Fruit fly (Drosophila melanogaster) whole organism, embryonic: Measurements from ENCODE around the gene Atac2.
A peak's percentile ranks its signal among the peaks of the same experiment; 100 is the strongest.

Experiments
- Blimp-1 ChIP-seq: fragments of 200-800 bp; sonication (Bioruptor generic); optimal IDR thresholded peaks from 3 replicates; lab custom pipeline; 2018; ENCODE audit warnings: missing biosample characterization, missing genetic modification characterization, mild to moderate bottlenecking, moderate library complexity, missing genetic modification reagents
- BtbVII ChIP-seq: fragments of 200-800 bp; sonication (Bioruptor generic); optimal IDR thresholded peaks from 3 replicates; lab custom pipeline; 2017; ENCODE audit warnings: missing biosample characterization, mild to moderate bottlenecking, missing genetic modification characterization
- CG10979 ChIP-seq: fragments of 200-800 bp; sonication (Bioruptor generic); optimal IDR thresholded peaks from 2 replicates; lab custom pipeline; 2018; ENCODE audit warnings: missing biosample characterization, mild to moderate bottlenecking, missing genetic modification characterization, moderate library complexity
- CG12104 ChIP-seq: fragments of 200-800 bp; sonication (Bioruptor generic); optimal IDR thresholded peaks from 3 replicates; lab custom pipeline; 2016; ENCODE audit warnings: missing biosample characterization, missing genetic modification characterization
- CG12659 ChIP-seq: fragments of 200-800 bp; sonication (Bioruptor generic); optimal IDR thresholded peaks from 3 replicates; lab custom pipeline; 2017; ENCODE audit warnings: mild to moderate bottlenecking, missing biosample characterization, missing genetic modification reagents, missing genetic modification characterization
- CG13624 ChIP-seq: fragments of 200-800 bp; sonication (Bioruptor generic); optimal IDR thresholded peaks from 2 replicates; lab custom pipeline; 2016; ENCODE audit warnings: missing biosample characterization, missing genetic modification characterization
- CG13775 ChIP-seq: fragments of 200-800 bp; sonication (Bioruptor generic); optimal IDR thresholded peaks from 3 replicates; lab custom pipeline; 2017; ENCODE audit warnings: missing biosample characterization, mild to moderate bottlenecking, missing genetic modification characterization
- CG15011 ChIP-seq: fragments of 200-800 bp; sonication (Bioruptor generic); optimal IDR thresholded peaks from 3 replicates; lab custom pipeline; 2018; ENCODE audit warnings: missing biosample characterization, mild to moderate bottlenecking, missing genetic modification characterization
- CG15696 ChIP-seq: fragments of 200-800 bp; sonication (Bioruptor generic); optimal IDR thresholded peaks from 2 replicates; lab custom pipeline; 2019; ENCODE audit warnings: missing biosample characterization, mild to moderate bottlenecking, missing genetic modification characterization, moderate library complexity
- CG18011 ChIP-seq: fragments of 200-800 bp; sonication (Bioruptor generic); optimal IDR thresholded peaks from 2 replicates; lab custom pipeline; 2017; ENCODE audit warnings: missing biosample characterization, missing genetic modification characterization, mild to moderate bottlenecking, moderate library complexity, missing genotype
- CG2120 ChIP-seq: fragments of 200-800 bp; sonication (Bioruptor generic); optimal IDR thresholded peaks from 3 replicates; lab custom pipeline; 2016; ENCODE audit warnings: missing biosample characterization, missing genetic modification characterization
- CG2712 ChIP-seq: fragments of 200-800 bp; optimal IDR thresholded peaks from 3 replicates; lab custom pipeline; 2019; ENCODE audit warnings: missing biosample characterization, mild to moderate bottlenecking, missing genetic modification characterization, moderate library complexity
- CG34422 ChIP-seq: fragments of 200-800 bp; sonication (Bioruptor generic); IDR thresholded peaks from 3 replicates; pipeline ENCODE4 v1.3.6; 2022; ENCODE audit warnings: missing biosample characterization, missing genetic modification characterization
- CG4730 ChIP-seq: fragments of 200-800 bp; sonication (Bioruptor generic); IDR thresholded peaks from 2 replicates; pipeline ENCODE4 v1.3.6; 2022; ENCODE audit warnings: missing biosample characterization, missing genetic modification characterization
- CG6175 ChIP-seq: fragments of 200-800 bp; sonication (Bioruptor generic); IDR thresholded peaks from 3 replicates; pipeline ENCODE4 v1.3.6; 2022; ENCODE audit warnings: missing biosample characterization, missing genetic modification characterization
- CTCF ChIP-seq: fragments of 200-800 bp; sonication (Bioruptor generic); optimal IDR thresholded peaks from 2 replicates; lab custom pipeline; 2017; ENCODE audit warnings: missing biosample characterization, mild to moderate bottlenecking, missing genetic modification characterization, moderate library complexity
- Dek ChIP-seq: fragments of 200-800 bp; sonication (Bioruptor generic); optimal IDR thresholded peaks from 3 replicates; lab custom pipeline; 2019; ENCODE audit warnings: missing biosample characterization, mild to moderate bottlenecking, missing genetic modification characterization, moderate library complexity
- Ets97D ChIP-seq: fragments of 200-800 bp; sonication (Bioruptor generic); optimal IDR thresholded peaks from 3 replicates; lab custom pipeline; 2016; ENCODE audit warnings: missing biosample characterization, missing genetic modification characterization
- Fer3 ChIP-seq: fragments of 200-800 bp; sonication (Bioruptor generic); optimal IDR thresholded peaks from 2 replicates; lab custom pipeline; 2018; ENCODE audit warnings: missing biosample characterization, mild to moderate bottlenecking, missing genetic modification characterization, moderate library complexity
- HHEX ChIP-seq: fragments of 200-800 bp; sonication (Bioruptor generic); optimal IDR thresholded peaks from 3 replicates; lab custom pipeline; 2017; ENCODE audit warnings: missing biosample characterization, mild to moderate bottlenecking, missing genetic modification characterization, missing genetic modification reagents
- Hr78 ChIP-seq, 2 experiments: fragments of 200-800 bp in 1 of 2; fragments of >200 bp in 1 of 2; sonication (Bioruptor generic) in 1 of 2; optimal IDR thresholded peaks; 2 replicates each; lab custom pipeline; 2017 to 2019; ENCODE audit warnings: missing biosample characterization in 2 of 2, missing genetic modification characterization in 2 of 2, mild to moderate bottlenecking in 1 of 2, moderate library complexity in 1 of 2
- Meics ChIP-seq: fragments of 200-800 bp; sonication (Bioruptor generic); optimal IDR thresholded peaks from 2 replicates; lab custom pipeline; 2017; ENCODE audit warnings: missing biosample characterization, mild to moderate bottlenecking, missing genetic modification characterization
- Opbp ChIP-seq: fragments of 200-800 bp; sonication (Bioruptor generic); IDR thresholded peaks from 3 replicates; pipeline ENCODE4 v1.3.6; 2022; ENCODE audit warnings: missing biosample characterization, missing genetic modification characterization; ENCODE audit not compliant: partially characterized antibody
- Side ChIP-seq: fragments of 200-800 bp; sonication (Bioruptor generic); optimal IDR thresholded peaks from 2 replicates; lab custom pipeline; 2016; ENCODE audit warnings: missing biosample characterization, missing genetic modification characterization
- Sox100B ChIP-seq: fragments of 200-800 bp; sonication (Bioruptor generic); optimal IDR thresholded peaks from 3 replicates; lab custom pipeline; 2018; ENCODE audit warnings: missing biosample characterization, mild to moderate bottlenecking, missing genetic modification characterization
- Taf1 ChIP-seq: fragments of 200-800 bp; sonication (Bioruptor generic); IDR thresholded peaks from 2 replicates; pipeline ENCODE4 v1.3.6; 2022; ENCODE audit warnings: missing biosample characterization, missing genetic modification characterization
- Xbp1 ChIP-seq: fragments of 200-800 bp; sonication (Bioruptor generic); optimal IDR thresholded peaks from 3 replicates; lab custom pipeline; 2016; ENCODE audit warnings: missing biosample characterization, mild to moderate bottlenecking, missing genetic modification characterization
- al ChIP-seq: fragments of 200-800 bp; sonication (Bioruptor generic); IDR thresholded peaks from 2 replicates; pipeline ENCODE4 v1.3.6; 2022; ENCODE audit warnings: missing biosample characterization, missing genetic modification characterization
- amos ChIP-seq: fragments of 200-800 bp; sonication (Bioruptor generic); IDR thresholded peaks from 2 replicates; pipeline ENCODE4 v1.3.6; 2022; ENCODE audit warnings: missing biosample characterization, missing genetic modification characterization; ENCODE audit not compliant: partially characterized antibody
- bowl ChIP-seq: fragments of 200-800 bp; sonication (Bioruptor generic); IDR thresholded peaks from 2 replicates; pipeline ENCODE4 v1.3.6; 2022; ENCODE audit warnings: missing biosample characterization, missing genetic modification characterization
- caup ChIP-seq: fragments of 200-800 bp; sonication (Bioruptor generic); optimal IDR thresholded peaks from 3 replicates; lab custom pipeline; 2017; ENCODE audit warnings: missing biosample characterization, mild to moderate bottlenecking, missing genetic modification characterization, moderate library complexity; ENCODE audit not compliant: severe bottlenecking
- disco-r ChIP-seq: fragments of 200-800 bp; sonication (Bioruptor generic); optimal IDR thresholded peaks from 2 replicates; lab custom pipeline; 2016; ENCODE audit warnings: missing biosample characterization, missing genetic modification characterization
- dpn ChIP-seq, 2 experiments: fragments of 200-800 bp; sonication (Bioruptor generic); optimal IDR thresholded peaks; 3 replicates each; lab custom pipeline; 2016; ENCODE audit warnings: missing biosample characterization in 2 of 2, missing genetic modification characterization in 2 of 2
- esg ChIP-seq: fragments of 200-800 bp; sonication (Bioruptor generic); conservative IDR thresholded peaks from 2 replicates; pipeline ENCODE4 v1.3.6; 2022; ENCODE audit warnings: missing biosample characterization, missing genetic modification characterization
- fd64A ChIP-seq: fragments of 200-800 bp; sonication (Bioruptor generic); optimal IDR thresholded peaks from 3 replicates; lab custom pipeline; 2018; ENCODE audit warnings: missing biosample characterization, mild to moderate bottlenecking, missing genetic modification characterization
- gce ChIP-seq: fragments of 200-800 bp; sonication (Bioruptor generic); IDR thresholded peaks from 3 replicates; pipeline ENCODE4 v1.3.6; 2022; ENCODE audit warnings: missing biosample characterization, missing genetic modification characterization
- gsb ChIP-seq: fragments of 200-800 bp; sonication (Bioruptor generic); IDR thresholded peaks from 2 replicates; pipeline ENCODE4 v1.3.6; 2022; ENCODE audit warnings: missing biosample characterization, missing genetic modification characterization
- gsb-n ChIP-seq: fragments of 200-800 bp; sonication (Bioruptor generic); optimal IDR thresholded peaks from 3 replicates; lab custom pipeline; 2018; ENCODE audit warnings: missing biosample characterization, mild to moderate bottlenecking, missing genetic modification characterization
- h ChIP-seq: fragments of >200 bp; optimal IDR thresholded peaks from 2 replicates; lab custom pipeline; 2017
- hb ChIP-seq: fragments of 200-800 bp; sonication (Bioruptor generic); IDR thresholded peaks from 3 replicates; pipeline ENCODE4 v1.3.6; 2022; ENCODE audit warnings: missing biosample characterization, missing genetic modification characterization; ENCODE audit not compliant: partially characterized antibody
- hkb ChIP-seq, 2 experiments: fragments of 200-800 bp in 1 of 2; fragments of >200 bp in 1 of 2; sonication (Bioruptor generic) in 1 of 2; IDR thresholded peaks in 1 of 2; optimal IDR thresholded peaks in 1 of 2; 2 replicates each; pipeline versions ENCODE4 v1.3.6 to Lab custom; 2017 to 2022; ENCODE audit warnings: missing biosample characterization in 1 of 2, missing genetic modification characterization in 1 of 2
- inv ChIP-seq: fragments of 200-800 bp; sonication (Bioruptor generic); IDR thresholded peaks from 2 replicates; pipeline ENCODE4 v1.3.6; 2022; ENCODE audit warnings: missing biosample characterization, missing genetic modification characterization; ENCODE audit not compliant: partially characterized antibody
- mld ChIP-seq: fragments of 200-800 bp; sonication (Bioruptor generic); IDR thresholded peaks from 3 replicates; pipeline ENCODE4 v1.3.6; 2022; ENCODE audit warnings: missing biosample characterization, missing genetic modification characterization; ENCODE audit not compliant: partially characterized antibody
- nau ChIP-seq: fragments of 200-800 bp; sonication (Bioruptor generic); optimal IDR thresholded peaks from 3 replicates; lab custom pipeline; 2017; ENCODE audit warnings: missing biosample characterization, mild to moderate bottlenecking, missing genetic modification characterization, missing genetic modification reagents
- ranshi ChIP-seq: fragments of 200-800 bp; sonication (Bioruptor generic); IDR thresholded peaks from 2 replicates; pipeline ENCODE4 v1.3.6; 2022; ENCODE audit warnings: missing biosample characterization, missing genetic modification characterization
- repo ChIP-seq: fragments of 200-800 bp; sonication (Bioruptor generic); optimal IDR thresholded peaks from 2 replicates; lab custom pipeline; 2016; ENCODE audit warnings: missing biosample characterization, missing genetic modification characterization
- scrt ChIP-seq: fragments of 200-800 bp; sonication (Bioruptor generic); optimal IDR thresholded peaks from 2 replicates; lab custom pipeline; 2018; ENCODE audit warnings: missing biosample characterization, mild to moderate bottlenecking, missing genetic modification characterization, moderate library complexity
- sens ChIP-seq: fragments of 200-800 bp; sonication (Bioruptor generic); peaks from one replicate; lab custom pipeline; 2016; ENCODE audit warnings: missing biosample characterization, missing genetic modification characterization
- tap ChIP-seq: fragments of 200-800 bp; optimal IDR thresholded peaks from 3 replicates; lab custom pipeline; 2019; ENCODE audit warnings: missing biosample characterization, mild to moderate bottlenecking, missing genetic modification characterization, moderate library complexity
- yki ChIP-seq: fragments of >200 bp; optimal IDR thresholded peaks from 3 replicates; lab custom pipeline; 2018
- zfh2 ChIP-seq: fragments of 200-800 bp; sonication (Bioruptor generic); optimal IDR thresholded peaks from 2 replicates; lab custom pipeline; 2016; ENCODE audit warnings: missing biosample characterization, missing genetic modification characterization

Atac2 gene

DNA sequence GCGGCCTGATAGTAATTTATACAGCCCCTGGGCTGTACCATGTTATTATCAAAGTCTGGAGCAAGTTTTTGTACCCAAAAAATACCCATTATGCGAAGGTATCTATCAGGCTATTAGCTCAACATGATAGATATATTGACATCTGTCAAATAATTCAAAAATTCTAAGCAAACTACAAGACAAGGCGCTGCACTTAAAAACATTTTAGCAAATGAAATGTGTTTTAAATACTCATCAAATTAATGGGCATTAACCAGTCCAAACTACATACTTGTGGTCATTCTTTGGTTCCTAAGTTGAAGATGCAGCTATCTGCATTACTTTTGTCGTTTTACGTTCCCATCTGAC, 41.3 kb upstream of the Atac2 start (continued):
- TF ChIP-seq Sox100B (peak; percentile 55), Side (GFP tag; lab: Kevin White, UChicago) (peak; percentile 52), yki (lab: Kevin White, UChicago) (no peak), repo (GFP tag; lab: Kevin White, UChicago) (peak; percentile 17), sens (GFP tag; lab: Kevin White, UChicago) (peak; percentile 98), CTCF (GFP tag; lab: Kevin White, UChicago) (no peak), disco-r (GFP tag; lab: Kevin White, UChicago) (no peak), Meics (peak; percentile 44), nau (GFP tag; lab: Kevin White, UChicago) (peak; percentile 52), tap (tag; lab: Kevin White, UChicago) (peak; percentile 78), dpn (GFP tag; optimal IDR thresholded peaks at IDR 0.05; lab: Kevin White, UChicago) (peak; percentile 26 to 66), CG12104 (peak; percentile 52), CG34422 (GFP tag; lab: Robert Waterston, UW) (peak; percentile 71; the same call in 2 of the 3 replicates), caup (GFP tag; lab: Kevin White, UChicago) (peak; percentile 24), inv (GFP tag; lab: Robert Waterston, UW) (no peak), CG2712 (peak; percentile 93), gce (GFP tag; lab: Robert Waterston, UW) (peak; percentile 76; the same call in 2 of the 3 replicates), CG13775 (GFP tag; lab: Kevin White, UChicago) (no peak), BtbVII (GFP tag; lab: Kevin White, UChicago) (peak; percentile 9), Dek (tag; lab: Kevin White, UChicago) (no peak), h (lab: Kevin White, UChicago) (no peak), CG15696 (tag; lab: Kevin White, UChicago) (peak; percentile 59), al (GFP tag; lab: Robert Waterston, UW) (no peak), CG10979 (tag; lab: Kevin White, UChicago) (peak; percentile 87), CG13624 (GFP tag; lab: Kevin White, UChicago) (peak; percentile 70), amos (GFP tag; lab: Robert Waterston, UW) (no peak), CG6175 (GFP tag; lab: Robert Waterston, UW) (peak; percentile 45; the same call in 1 of the 3 replicates), Fer3 (tag; lab: Kevin White, UChicago) (peak; percentile 58), gsb-n (peak; percentile 70), HHEX (GFP tag; lab: Kevin White, UChicago) (peak; percentile 45), CG4730 (GFP tag; lab: Robert Waterston, UW) (peak; percentile 70), CG15011 (peak; percentile 44), CG2120 (GFP tag; lab: Kevin White, UChicago) (peak; percentile 14), mld (GFP tag; lab: Robert Waterston, UW) (no peak), Hr78 (GFP tag; optimal IDR thresholded peaks at IDR 0.05; lab: Kevin White, UChicago) (peak in 1 of 2 experiments; percentile 53), Taf1 (no peak), hkb (optimal IDR thresholded peaks at IDR 0.05; lab: Kevin White, UChicago) (no peak), hkb (GFP tag; IDR thresholded peaks at IDR 0.05; lab: Robert Waterston, UW) (peak; percentile 67; the same call in 1 of the 2 replicates), Xbp1 (GFP tag; lab: Kevin White, UChicago) (peak; percentile 77), esg (peak; percentile 64), Blimp-1 (GFP tag; lab: Kevin White, UChicago) (peak; percentile 86), bowl (no peak), ranshi (GFP tag; lab: Robert Waterston, UW) (peak; percentile 56; the same call in 1 of the 2 replicates), zfh2 (GFP tag; lab: Kevin White, UChicago) (peak; percentile 13), CG18011 (no peak), Ets97D (GFP tag; lab: Kevin White, UChicago) (peak; percentile 36), CG12659 (GFP tag; lab: Kevin White, UChicago) (peak; percentile 36), Opbp (no peak), gsb (GFP tag; lab: Robert Waterston, UW) (0 out of 2 replicates have a peak, but pooled peaks have one; percentile 35), fd64A (GFP tag; lab: Kevin White, UChicago) (peak; percentile 58), scrt (GFP tag; lab: Kevin White, UChicago) (peak; percentile 28), hb (GFP tag; lab: Robert Waterston, UW) (no peak)
